Worm (Caenorhabditis elegans) whole organism, L1 larva: ENCODE measurements around the gene eng-1.

Experiments
- C04F5.9 ChIP-seq: sonication (generic microtip); optimal IDR thresholded peaks from 2 replicates; lab custom pipeline; 2016; ENCODE audit warnings: missing genetic modification characterization, missing compliant biosample characterization
- C34B4.2 ChIP-seq: sonication (generic microtip); optimal IDR thresholded peaks from 2 replicates; lab custom pipeline; 2017; ENCODE audit warnings: mild to moderate bottlenecking, missing genetic modification characterization, missing compliant biosample characterization
- F16B12.6 ChIP-seq: fragments of 150-350 bp; optimal IDR thresholded peaks from 2 replicates; lab custom pipeline; 2014; ENCODE audit warnings: missing biosample characterization, missing genetic modification characterization
- Y116A8C.19 ChIP-seq: sonication (generic microtip); optimal IDR thresholded peaks from 2 replicates; lab custom pipeline; 2016; ENCODE audit warnings: missing compliant biosample characterization, missing genetic modification characterization, borderline replicate concordance
- blmp-1 ChIP-seq: fragments of 150-350 bp; optimal IDR thresholded peaks from 2 replicates; lab custom pipeline; 2014; ENCODE audit warnings: missing biosample characterization, missing genetic modification characterization
- ceh-8 ChIP-seq: fragments of 200-800 bp; sonication (Bioruptor generic); optimal IDR thresholded peaks from 2 replicates; lab custom pipeline; 2018; ENCODE audit warnings: mild to moderate bottlenecking, missing genetic modification characterization, moderate library complexity, missing compliant biosample characterization
- ceh-90 ChIP-seq: sonication (generic microtip); optimal IDR thresholded peaks from 2 replicates; lab custom pipeline; 2016; ENCODE audit warnings: missing genetic modification characterization, missing compliant biosample characterization
- ces-1 ChIP-seq: fragments of 150-350 bp; optimal IDR thresholded peaks from 2 replicates; lab custom pipeline; 2014; ENCODE audit warnings: missing biosample characterization, missing genetic modification reagents, missing genetic modification characterization
- dpl-1 ChIP-seq, 3 experiments: fragments of 150-350 bp in 2 of 3; sonication (generic microtip) in 1 of 3; optimal IDR thresholded peaks; 2 replicates each; lab custom pipeline; 2014 to 2017; ENCODE audit warnings: missing biosample characterization in 3 of 3, missing genetic modification characterization in 3 of 3, missing genetic modification reagents in 3 of 3
- dsc-1 ChIP-seq: sonication (generic microtip); optimal IDR thresholded peaks from 2 replicates; lab custom pipeline; 2016; ENCODE audit warnings: mild to moderate bottlenecking, missing genetic modification characterization, missing compliant biosample characterization
- efl-1 ChIP-seq, 4 experiments: fragments of 150-350 bp; optimal IDR thresholded peaks in 3 of 4; peaks in 1 of 4; 1 replicate in 1 of 4; 2 replicates in 3 of 4; lab custom pipeline; 2014; ENCODE audit warnings: missing biosample characterization in 2 of 4, missing genetic modification characterization in 2 of 4, missing genetic modification reagents in 2 of 4
- fkh-10 ChIP-seq: sonication (generic microtip); optimal IDR thresholded peaks from 2 replicates; lab custom pipeline; 2017; ENCODE audit warnings: missing biosample characterization, missing genetic modification reagents, missing genetic modification characterization
- fkh-4 ChIP-seq: sonication (generic microtip); optimal IDR thresholded peaks from 2 replicates; lab custom pipeline; 2016; ENCODE audit warnings: missing compliant biosample characterization, missing genetic modification characterization, borderline replicate concordance
- hlh-4 ChIP-seq: sonication (generic microtip); optimal IDR thresholded peaks from 2 replicates; lab custom pipeline; 2016; ENCODE audit warnings: mild to moderate bottlenecking, missing genetic modification characterization, missing compliant biosample characterization
- hpl-2 ChIP-seq: fragments of 150-350 bp; optimal IDR thresholded peaks from 2 replicates; lab custom pipeline; 2014; ENCODE audit warnings: missing biosample characterization, missing genetic modification reagents, missing genetic modification characterization
- isw-1 ChIP-seq: fragments of 200-800 bp; sonication (Bioruptor generic); IDR thresholded peaks from 2 replicates; pipeline ENCODE4 v1.3.6; 2022; ENCODE audit warnings: missing genetic modification characterization, missing compliant biosample characterization
- lin-14 ChIP-seq: fragments of 200-800 bp; sonication (Bioruptor generic); optimal IDR thresholded peaks from 2 replicates; lab custom pipeline; 2018; ENCODE audit warnings: mild to moderate bottlenecking, missing genetic modification characterization, moderate library complexity, missing compliant biosample characterization
- lin-35 ChIP-seq, 2 experiments: fragments of 150-350 bp; optimal IDR thresholded peaks; 2 replicates each; lab custom pipeline; 2014; ENCODE audit warnings: missing biosample characterization in 2 of 2, missing genetic modification characterization in 2 of 2, missing genetic modification reagents in 2 of 2
- lsy-2 ChIP-seq, 2 experiments: fragments of 150-350 bp; optimal IDR thresholded peaks; 2 replicates each; lab custom pipeline; 2014; ENCODE audit warnings: missing biosample characterization in 2 of 2, missing genetic modification characterization in 2 of 2
- mdl-1 ChIP-seq, 2 experiments: fragments of 150-350 bp; optimal IDR thresholded peaks; 2 replicates each; lab custom pipeline; 2014 to 2017; ENCODE audit warnings: missing biosample characterization in 2 of 2, missing genetic modification characterization in 2 of 2, inconsistent platforms in 1 of 2
- mef-2 ChIP-seq: fragments of 150-350 bp; optimal IDR thresholded peaks from 2 replicates; lab custom pipeline; 2014; ENCODE audit warnings: missing biosample characterization, missing genetic modification characterization
- nhr-11 ChIP-seq: fragments of 150-350 bp; optimal IDR thresholded peaks from 2 replicates; lab custom pipeline; 2014; ENCODE audit warnings: missing biosample characterization, missing genetic modification characterization
- nhr-20 ChIP-seq: sonication (generic microtip); optimal IDR thresholded peaks from 2 replicates; lab custom pipeline; 2016; ENCODE audit warnings: mild to moderate bottlenecking, missing genetic modification characterization, missing compliant biosample characterization
- nhr-237 ChIP-seq: fragments of 150-350 bp; optimal IDR thresholded peaks from 2 replicates; lab custom pipeline; 2014; ENCODE audit warnings: missing biosample characterization, missing genetic modification characterization
- nhr-28 ChIP-seq: fragments of 150-350 bp; optimal IDR thresholded peaks from 2 replicates; lab custom pipeline; 2014; ENCODE audit warnings: missing biosample characterization, missing genetic modification characterization
- nhr-71 ChIP-seq: sonication (generic microtip); optimal IDR thresholded peaks from 2 replicates; lab custom pipeline; 2016; ENCODE audit warnings: mild to moderate bottlenecking, missing genetic modification characterization, moderate library complexity, missing compliant biosample characterization
- rnt-1 ChIP-seq: sonication (generic microtip); optimal IDR thresholded peaks from 2 replicates; lab custom pipeline; 2016; ENCODE audit warnings: mild to moderate bottlenecking, missing genetic modification characterization, moderate library complexity, missing compliant biosample characterization
- snu-23 ChIP-seq: sonication (generic microtip); optimal IDR thresholded peaks from 2 replicates; lab custom pipeline; 2016; ENCODE audit warnings: missing genetic modification characterization, missing compliant biosample characterization
- tbx-2 ChIP-seq: sonication (generic microtip); optimal IDR thresholded peaks from 2 replicates; lab custom pipeline; 2016; ENCODE audit warnings: missing genetic modification characterization, missing compliant biosample characterization
- unc-130 ChIP-seq: fragments of 150-350 bp; optimal IDR thresholded peaks from 2 replicates; lab custom pipeline; 2017; ENCODE audit warnings: missing biosample characterization, missing genetic modification characterization, inconsistent platforms
- unc-30 ChIP-seq: sonication (generic microtip); optimal IDR thresholded peaks from 2 replicates; lab custom pipeline; 2017; ENCODE audit warnings: missing biosample characterization, missing genetic modification characterization
- unc-62 ChIP-seq: fragments of 150-350 bp; optimal IDR thresholded peaks from 2 replicates; lab custom pipeline; 2014; ENCODE audit warnings: missing biosample characterization, missing genetic modification reagents, missing genetic modification characterization
- unc-98 ChIP-seq: fragments of 200-800 bp; sonication (Bioruptor generic); IDR thresholded peaks from 2 replicates; pipeline ENCODE4 v1.3.6; 2022; ENCODE audit warnings: missing genetic modification characterization, missing compliant biosample characterization
- vab-15 ChIP-seq: sonication (generic microtip); optimal IDR thresholded peaks from 2 replicates; lab custom pipeline; 2017; ENCODE audit warnings: missing genotype, mild to moderate bottlenecking, missing genetic modification characterization, missing compliant biosample characterization

eng-1 gene

DNA sequence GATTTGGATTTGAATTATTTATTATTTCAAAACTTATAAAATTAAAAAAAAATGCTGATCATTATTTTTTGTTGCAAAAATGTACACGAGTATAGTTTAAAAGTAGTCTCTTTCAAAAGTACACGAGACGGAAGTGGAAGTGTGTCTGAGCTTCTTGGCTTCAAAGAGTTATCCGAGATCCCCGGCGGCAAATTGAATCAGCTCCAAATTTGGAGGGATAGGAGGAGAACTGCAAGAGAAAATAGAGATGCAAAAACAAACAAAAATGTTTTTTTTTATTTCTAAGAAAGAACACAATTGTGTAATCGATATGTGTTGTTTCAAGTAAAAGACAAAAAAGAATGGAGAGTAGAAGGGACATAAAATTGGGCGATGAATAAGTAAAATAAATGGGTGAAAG lies 34.3 kb upstream of the eng-1 start:
- no peak for TF ChIP-seq isw-1 (GFP tag; lab: Robert Waterston, UW)
- peak; percentile 54 for TF ChIP-seq lin-14 (GFP tag; lab: Kevin White, UChicago)

DNA sequence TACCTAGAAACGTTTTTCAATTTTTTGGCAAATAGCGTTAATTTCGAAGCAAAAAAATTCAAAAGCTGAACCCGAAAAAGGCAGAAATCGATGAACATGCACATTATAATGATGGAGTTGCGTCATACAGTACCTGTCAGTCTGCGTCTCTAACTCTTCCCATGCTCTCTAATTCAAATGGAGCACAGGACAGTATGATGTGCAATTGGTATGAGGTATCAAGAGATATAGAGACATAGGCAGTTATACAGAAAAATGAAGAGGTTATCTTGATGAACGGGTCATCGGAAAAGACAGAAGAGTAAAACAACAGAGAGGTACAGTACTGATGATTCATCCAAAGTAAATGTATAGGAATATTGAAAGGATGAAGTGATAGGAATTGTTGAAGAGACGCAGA lies 32.4 kb upstream of the eng-1 start:
- no peak for TF ChIP-seq efl-1 (optimal IDR thresholded peaks at IDR 0.05; lab: Kevin White, UChicago)
- peak in 1 of 2 experiments; percentile 87 for TF ChIP-seq efl-1 (GFP tag; optimal IDR thresholded peaks at IDR 0.05 in 1 of 2; lab: Kevin White, UChicago)
- no peak for TF ChIP-seq snu-23 (GFP tag; lab: Kevin White, UChicago)
- no peak for TF ChIP-seq mef-2 (tag; lab: Kevin White, UChicago)
- no peak for TF ChIP-seq unc-62 (GFP tag; lab: Kevin White, UChicago)
- no peak for TF ChIP-seq nhr-20 (tag; lab: Kevin White, UChicago)

DNA sequence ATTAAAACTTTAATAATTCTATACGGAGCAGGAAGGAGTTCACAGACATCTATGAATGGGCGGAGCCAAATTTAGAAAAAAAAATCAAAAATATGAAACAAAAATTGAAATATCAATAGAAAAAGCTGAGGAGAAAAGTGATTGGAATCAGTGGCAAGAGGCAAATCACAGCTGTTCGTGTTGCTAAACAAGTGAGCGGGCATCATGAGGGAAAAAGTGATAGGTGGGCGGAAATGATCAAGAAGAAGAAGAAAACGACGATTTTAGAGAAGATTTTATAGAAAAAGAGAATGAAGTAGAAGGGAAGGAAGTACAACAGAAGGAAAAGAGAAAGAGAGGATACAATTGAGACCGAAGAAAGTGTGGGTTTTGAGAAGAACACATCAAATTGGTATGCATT lies 30.3 kb upstream of the eng-1 start:
- TF ChIP-seq unc-98 (GFP tag; lab: Robert Waterston, UW) (no peak), lin-14 (GFP tag; lab: Kevin White, UChicago) (peak; percentile 74), rnt-1 (peak; percentile 37), Y116A8C.19 (tag; lab: Kevin White, UChicago) (no peak), snu-23 (GFP tag; lab: Kevin White, UChicago) (peak; percentile 18), C34B4.2 (tag; lab: Kevin White, UChicago) (no peak), blmp-1 (peak; percentile 64), lsy-2 (tag; optimal IDR thresholded peaks at IDR 0.05; lab: Kevin White, UChicago) (peak in 1 of 2 experiments; percentile 7), nhr-71 (tag; lab: Kevin White, UChicago) (peak; percentile 30), ces-1 (GFP tag; lab: Kevin White, UChicago) (no peak), dpl-1 (GFP tag; optimal IDR thresholded peaks at IDR 0.05; lab: Kevin White, UChicago) (no peak), unc-130 (tag; lab: Kevin White, UChicago) (peak; percentile 27), efl-1 (optimal IDR thresholded peaks at IDR 0.05; lab: Kevin White, UChicago) (peak in 1 of 2 experiments; percentile 2), efl-1 (GFP tag; optimal IDR thresholded peaks at IDR 0.05 in 1 of 2; lab: Kevin White, UChicago) (no peak)

DNA sequence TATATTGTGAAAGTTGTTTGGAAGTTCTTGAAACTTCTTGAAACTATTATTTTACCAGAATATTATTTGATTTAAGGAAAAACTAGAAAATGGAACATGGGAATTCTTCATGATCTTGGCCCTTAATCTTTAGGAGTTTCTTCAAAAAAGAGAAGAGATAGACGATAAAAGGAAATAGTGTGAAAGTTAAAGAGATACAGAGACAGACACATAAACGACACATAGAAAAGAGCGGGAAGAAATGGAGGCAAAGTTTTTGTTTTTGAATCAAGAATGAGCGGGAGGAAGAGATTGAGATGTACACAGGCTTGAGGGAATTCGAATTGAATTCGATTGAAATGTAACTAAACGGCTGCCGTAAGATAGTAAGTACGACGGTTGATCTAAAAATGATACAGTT lies 29.2 kb upstream of the eng-1 start:
- TF ChIP-seq C04F5.9 (tag; lab: Kevin White, UChicago), result no peak
- TF ChIP-seq hlh-4 (tag; lab: Kevin White, UChicago), result no peak
- TF ChIP-seq fkh-4 (tag; lab: Kevin White, UChicago), result no peak
- no peak for TF ChIP-seq ces-1 (GFP tag; lab: Kevin White, UChicago)
- TF ChIP-seq hpl-2 (GFP tag; lab: Kevin White, UChicago), result no peak
- peak; percentile 28 for TF ChIP-seq snu-23 (GFP tag; lab: Kevin White, UChicago)
- TF ChIP-seq efl-1 (optimal IDR thresholded peaks at IDR 0.05; lab: Kevin White, UChicago), result peak; percentile 4 to 12
- peak in 1 of 2 experiments; percentile 11 for TF ChIP-seq efl-1 (GFP tag; optimal IDR thresholded peaks at IDR 0.05 in 1 of 2; lab: Kevin White, UChicago)
- no peak for TF ChIP-seq unc-98 (GFP tag; lab: Robert Waterston, UW)
- no peak for TF ChIP-seq nhr-28
- TF ChIP-seq unc-62 (GFP tag; lab: Kevin White, UChicago), result no peak
- no peak for TF ChIP-seq nhr-237 (tag; lab: Kevin White, UChicago)
- no peak for TF ChIP-seq mdl-1 (tag; optimal IDR thresholded peaks at IDR 0.05; lab: Kevin White, UChicago)
- no peak for TF ChIP-seq fkh-10
- TF ChIP-seq rnt-1, result no peak
- TF ChIP-seq unc-30 (tag; lab: Kevin White, UChicago), result no peak
- peak in 1 of 2 experiments; percentile 27 for TF ChIP-seq lsy-2 (tag; optimal IDR thresholded peaks at IDR 0.05; lab: Kevin White, UChicago)
- TF ChIP-seq dpl-1 (GFP tag; optimal IDR thresholded peaks at IDR 0.05; lab: Kevin White, UChicago), result peak; percentile 19 to 50 (median 22)
- no peak for TF ChIP-seq ceh-90 (tag; lab: Kevin White, UChicago)
- no peak for TF ChIP-seq F16B12.6 (tag; lab: Kevin White, UChicago)
- no peak for TF ChIP-seq lin-35 (GFP tag; optimal IDR thresholded peaks at IDR 0.05; lab: Kevin White, UChicago)
- TF ChIP-seq nhr-11 (tag; lab: Kevin White, UChicago), result no peak
- TF ChIP-seq ceh-8 (GFP tag; lab: Kevin White, UChicago), result no peak
- peak; percentile 60 for TF ChIP-seq lin-14 (GFP tag; lab: Kevin White, UChicago)
- no peak for TF ChIP-seq vab-15 (tag; lab: Kevin White, UChicago)
- no peak for TF ChIP-seq tbx-2 (tag; lab: Kevin White, UChicago)
- TF ChIP-seq dsc-1 (tag; lab: Kevin White, UChicago), result no peak
- TF ChIP-seq blmp-1, result peak; percentile 8
- TF ChIP-seq nhr-71 (tag; lab: Kevin White, UChicago), result peak; percentile 22
